Fruit fly (Drosophila melanogaster) whole organism, wandering third instar larva: ENCODE measurements around the gene CG42526.

ENCODE experiments used
- Abd-B ChIP-seq: fragments of >200 bp; optimal IDR thresholded peaks from 2 replicates; lab custom pipeline; 2017; ENCODE audit warnings: missing biosample characterization, missing genetic modification characterization
- CG32264 ChIP-seq: fragments of 200-800 bp; sonication (Bioruptor generic); optimal IDR thresholded peaks from 2 replicates; lab custom pipeline; 2016; ENCODE audit warnings: missing biosample characterization, missing genetic modification characterization
- CG9705 ChIP-seq: fragments of 200-800 bp; sonication (Bioruptor generic); optimal IDR thresholded peaks from 2 replicates; lab custom pipeline; 2018; ENCODE audit warnings: missing biosample characterization, mild to moderate bottlenecking, missing genetic modification characterization
- CrebA ChIP-seq: fragments of 200-800 bp; sonication (Bioruptor generic); optimal IDR thresholded peaks from 2 replicates; lab custom pipeline; 2016; ENCODE audit warnings: missing biosample characterization, mild to moderate bottlenecking, missing genetic modification characterization, borderline replicate concordance
- Dfd ChIP-seq: fragments of >200 bp; optimal IDR thresholded peaks from 2 replicates; lab custom pipeline; 2017; ENCODE audit warnings: missing biosample characterization, missing genetic modification characterization
- Dif ChIP-seq: fragments of 200-275, 200-300 bp; sonication (Bioruptor generic); optimal IDR thresholded peaks from 2 replicates; lab custom pipeline; 2018; ENCODE audit warnings: missing biosample characterization, missing genetic modification characterization; ENCODE audit not compliant: partially characterized antibody
- GATAd ChIP-seq: sonication (Bioruptor generic); optimal IDR thresholded peaks from 2 replicates; lab custom pipeline; 2016; ENCODE audit warnings: missing biosample characterization, missing genetic modification characterization
- HLH106 ChIP-seq: fragments of 200-800 bp; optimal IDR thresholded peaks from 3 replicates; lab custom pipeline; 2019; ENCODE audit warnings: missing biosample characterization, mild to moderate bottlenecking, missing genetic modification characterization, moderate library complexity
- Hnf4 ChIP-seq: fragments of 200-800 bp; sonication (Bioruptor generic); optimal IDR thresholded peaks from 2 replicates; lab custom pipeline; 2016; ENCODE audit warnings: missing biosample characterization, mild to moderate bottlenecking, missing genetic modification characterization
- Hr78 ChIP-seq: fragments of >200 bp; optimal IDR thresholded peaks from 2 replicates; lab custom pipeline; 2017; ENCODE audit warnings: missing biosample characterization, missing genetic modification characterization
- Hr83 ChIP-seq: fragments of 200-300 bp; sonication (Bioruptor generic); optimal IDR thresholded peaks from 2 replicates; lab custom pipeline; 2016; ENCODE audit warnings: missing biosample characterization, mild to moderate bottlenecking, missing genetic modification characterization, moderate library complexity; ENCODE audit not compliant: poor library complexity, severe bottlenecking
- Jra ChIP-seq: sonication (Bioruptor generic); optimal IDR thresholded peaks from 2 replicates; lab custom pipeline; 2016; ENCODE audit warnings: missing biosample characterization, missing genetic modification characterization
- Mio ChIP-seq: sonication (Bioruptor generic); optimal IDR thresholded peaks from 2 replicates; lab custom pipeline; 2016; ENCODE audit warnings: missing biosample characterization, missing genetic modification characterization
- Myc ChIP-seq: fragments of >200 bp; optimal IDR thresholded peaks from 2 replicates; lab custom pipeline; 2017
- N ChIP-seq: fragments of >200 bp; optimal IDR thresholded peaks from 2 replicates; lab custom pipeline; 2018; ENCODE audit warnings: missing biosample characterization, missing external identifiers, missing genetic modification characterization
- OdsH ChIP-seq: fragments of 200-800 bp; sonication (Bioruptor generic); optimal IDR thresholded peaks from 2 replicates; lab custom pipeline; 2016; ENCODE audit warnings: missing biosample characterization, mild to moderate bottlenecking, missing genetic modification characterization
- Rel ChIP-seq, 2 experiments: fragments of 200-800 bp; sonication (Bioruptor generic) in 1 of 2; optimal IDR thresholded peaks; 2 replicates in 1 of 2; 3 replicates in 1 of 2; lab custom pipeline; 2016 to 2019; ENCODE audit warnings: mild to moderate bottlenecking in 2 of 2, missing biosample characterization in 2 of 2, missing genetic modification characterization in 2 of 2, moderate library complexity in 1 of 2
- Sp1 ChIP-seq: fragments of 200-800 bp; sonication (Bioruptor generic); optimal IDR thresholded peaks from 3 replicates; lab custom pipeline; 2019; ENCODE audit warnings: missing biosample characterization, mild to moderate bottlenecking, missing genetic modification characterization, moderate library complexity
- Vsx2 ChIP-seq: fragments of 200-300, 225-300 bp; sonication (Bioruptor generic); optimal IDR thresholded peaks from 2 replicates; lab custom pipeline; 2018; ENCODE audit warnings: missing biosample characterization, missing genetic modification characterization; ENCODE audit not compliant: partially characterized antibody
- br ChIP-seq: fragments of 200-800 bp; sonication (Bioruptor generic); optimal IDR thresholded peaks from 2 replicates; lab custom pipeline; 2016; ENCODE audit warnings: missing biosample characterization, missing genetic modification characterization
- brk ChIP-seq: fragments of 200-800 bp; sonication (Bioruptor generic); optimal IDR thresholded peaks from 2 replicates; lab custom pipeline; 2016; ENCODE audit warnings: missing biosample characterization, mild to moderate bottlenecking, missing genetic modification characterization
- dl ChIP-seq, 2 experiments: fragments of 175-275, 200-275 bp in 1 of 2; fragments of 200-275 bp in 1 of 2; sonication (Bioruptor generic); optimal IDR thresholded peaks; lab custom pipeline; 2018; ENCODE audit warnings: mild to moderate bottlenecking in 2 of 2, missing biosample characterization in 2 of 2, missing genetic modification characterization in 2 of 2, moderate library complexity in 2 of 2; ENCODE audit not compliant: partially characterized antibody in 2 of 2, insufficient read depth in 1 of 2
- dmrt93B ChIP-seq: fragments of 200-800 bp; sonication (Bioruptor generic); optimal IDR thresholded peaks from 2 replicates; lab custom pipeline; 2018; ENCODE audit warnings: missing biosample characterization, mild to moderate bottlenecking, missing genetic modification characterization
- dsf ChIP-seq: sonication (Bioruptor generic); optimal IDR thresholded peaks from 2 replicates; lab custom pipeline; 2016; ENCODE audit warnings: missing biosample characterization, missing genetic modification characterization, borderline replicate concordance
- ey ChIP-seq: fragments of 200-800 bp; sonication (Bioruptor generic); optimal IDR thresholded peaks from 2 replicates; lab custom pipeline; 2016; ENCODE audit warnings: missing biosample characterization, missing genetic modification characterization
- foxo ChIP-seq, 2 experiments: fragments of 200-800 bp; sonication (Bioruptor generic); optimal IDR thresholded peaks; 2 replicates in 1 of 2; 3 replicates in 1 of 2; lab custom pipeline; 2016 to 2017; ENCODE audit warnings: missing biosample characterization in 2 of 2, missing genetic modification characterization in 2 of 2
- fru ChIP-seq: fragments of 200-800 bp; sonication (Bioruptor generic); optimal IDR thresholded peaks from 3 replicates; lab custom pipeline; 2016; ENCODE audit warnings: missing biosample characterization, mild to moderate bottlenecking, missing genetic modification characterization
- h ChIP-seq: fragments of 200-800 bp; sonication (Bioruptor generic); optimal IDR thresholded peaks from 3 replicates; lab custom pipeline; 2016; ENCODE audit warnings: missing biosample characterization, mild to moderate bottlenecking, missing genetic modification characterization
- jim ChIP-seq: fragments of 175-275, 200-325 bp; sonication (Bioruptor generic); optimal IDR thresholded peaks from 2 replicates; lab custom pipeline; 2016; ENCODE audit warnings: missing biosample characterization, mild to moderate bottlenecking, missing genetic modification characterization
- lola ChIP-seq: fragments of >200 bp; optimal IDR thresholded peaks from 2 replicates; lab custom pipeline; 2017; ENCODE audit warnings: missing biosample characterization, missing genetic modification characterization
- pan ChIP-seq: fragments of >200 bp; optimal IDR thresholded peaks from 2 replicates; lab custom pipeline; 2017
- psq ChIP-seq: fragments of 200-800 bp; sonication (Bioruptor generic); optimal IDR thresholded peaks from 3 replicates; lab custom pipeline; 2017; ENCODE audit warnings: missing biosample characterization, mild to moderate bottlenecking, missing genetic modification characterization, moderate library complexity
- rgr ChIP-seq: fragments of 200-800 bp; sonication (Bioruptor generic); optimal IDR thresholded peaks from 3 replicates; lab custom pipeline; 2016; ENCODE audit warnings: missing biosample characterization, mild to moderate bottlenecking, missing genetic modification characterization
- sage ChIP-seq: fragments of 200-800 bp; sonication (Bioruptor generic); optimal IDR thresholded peaks from 2 replicates; lab custom pipeline; 2016; ENCODE audit warnings: missing biosample characterization, mild to moderate bottlenecking, missing genetic modification characterization
- sv ChIP-seq: fragments of 200-800 bp; sonication (Bioruptor generic); optimal IDR thresholded peaks from 3 replicates; lab custom pipeline; 2016; ENCODE audit warnings: missing biosample characterization, missing genetic modification characterization
- tai ChIP-seq: sonication (Bioruptor generic); optimal IDR thresholded peaks from 2 replicates; lab custom pipeline; 2016; ENCODE audit warnings: missing biosample characterization, missing genetic modification characterization
- usp ChIP-seq: fragments of >200 bp; optimal IDR thresholded peaks from 2 replicates; lab custom pipeline; 2017; ENCODE audit warnings: missing biosample characterization, missing genetic modification characterization
- woc ChIP-seq: sonication (Bioruptor generic); optimal IDR thresholded peaks from 2 replicates; lab custom pipeline; 2016; ENCODE audit warnings: missing biosample characterization, mild to moderate bottlenecking, missing genetic modification characterization

Gene CG42526

dm6 chr3L:9461670-9462246 lies 26.6 kb upstream of the CG42526 start:
- no peak for TF ChIP-seq sage (GFP tag; lab: Kevin White, UChicago)
- TF ChIP-seq Abd-B (GFP tag; lab: Kevin White, UChicago) = no peak
- peak; percentile 32 for TF ChIP-seq Dif
- TF ChIP-seq dsf (GFP tag; lab: Kevin White, UChicago) = no peak
- TF ChIP-seq brk (GFP tag; lab: Kevin White, UChicago) = no peak
- no peak for TF ChIP-seq OdsH (GFP tag; lab: Kevin White, UChicago)
- no peak for TF ChIP-seq lola (GFP tag; lab: Kevin White, UChicago)
- no peak for TF ChIP-seq Hr78 (GFP tag; lab: Kevin White, UChicago)

- TF ChIP-seq Hr78 (GFP tag; lab: Kevin White, UChicago) = no peak
- TF ChIP-seq br = peak; percentile 77
- no peak for TF ChIP-seq usp
- no peak for TF ChIP-seq dl (GFP tag; optimal IDR thresholded peaks at IDR 0.05; lab: Kevin White, UChicago; ENCODE audit: insufficient read depth in 1 of 2, partially characterized antibody in 2 of 2)
- peak; percentile 61 for TF ChIP-seq CG9705 (GFP tag; lab: Kevin White, UChicago)
- peak; percentile 92 for TF ChIP-seq Myc
- peak; percentile 70 for TF ChIP-seq dsf (GFP tag; lab: Kevin White, UChicago)
- peak; percentile 70 for TF ChIP-seq Hr83 (GFP tag; lab: Kevin White, UChicago)
- TF ChIP-seq Abd-B (GFP tag; lab: Kevin White, UChicago) = no peak
- TF ChIP-seq HLH106 = peak; percentile 76
- TF ChIP-seq tai = peak; percentile 69
- peak in 1 of 2 experiments; percentile 82 for TF ChIP-seq foxo (GFP tag; optimal IDR thresholded peaks at IDR 0.05; lab: Kevin White, UChicago)
- TF ChIP-seq jim (GFP tag; lab: Kevin White, UChicago) = no peak
- no peak for TF ChIP-seq Vsx2 (GFP tag; lab: Kevin White, UChicago)
- peak; percentile 42 for TF ChIP-seq dmrt93B (GFP tag; lab: Kevin White, UChicago)
- peak; percentile 79 for TF ChIP-seq woc (GFP tag; lab: Kevin White, UChicago)
- peak; percentile 79 for TF ChIP-seq Jra (GFP tag; lab: Kevin White, UChicago)
- TF ChIP-seq Mio = no peak
- peak; percentile 76 for TF ChIP-seq Hnf4
- no peak for TF ChIP-seq lola (GFP tag; lab: Kevin White, UChicago)
- no peak for TF ChIP-seq pan (lab: Kevin White, UChicago)
- TF ChIP-seq CG32264 (GFP tag; lab: Kevin White, UChicago) = no peak
- TF ChIP-seq GATAd = no peak
- peak; percentile 71 for TF ChIP-seq OdsH (GFP tag; lab: Kevin White, UChicago)
- peak; percentile 82 for TF ChIP-seq rgr (GFP tag; lab: Kevin White, UChicago)
- TF ChIP-seq Sp1 (GFP tag; lab: Kevin White, UChicago) = peak; percentile 73
- TF ChIP-seq psq (GFP tag; lab: Kevin White, UChicago) = peak; percentile 85
- TF ChIP-seq Dif = no peak
- peak; percentile 89 for TF ChIP-seq h
- TF ChIP-seq sv (GFP tag; lab: Kevin White, UChicago) = peak; percentile 84
- TF ChIP-seq ey (GFP tag; lab: Kevin White, UChicago) = peak; percentile 76
- peak; percentile 78 for TF ChIP-seq sage (GFP tag; lab: Kevin White, UChicago)
- TF ChIP-seq N = no peak
- TF ChIP-seq Rel (GFP tag; optimal IDR thresholded peaks at IDR 0.05; lab: Kevin White, UChicago) = peak; percentile 34
- peak; percentile 96 for TF ChIP-seq Rel (tag; optimal IDR thresholded peaks at IDR 0.05; lab: Kevin White, UChicago)
- peak; percentile 77 for TF ChIP-seq fru (GFP tag; lab: Kevin White, UChicago)
- peak; percentile 57 for TF ChIP-seq brk (GFP tag; lab: Kevin White, UChicago)
- TF ChIP-seq Dfd (GFP tag; lab: Kevin White, UChicago) = no peak
- no peak for TF ChIP-seq CrebA (GFP tag; lab: Kevin White, UChicago)
- TF ChIP-seq, all 38 proteins: peak for 23
Measured at dm6 chr3L:9460775-9461491, 25.7 kb upstream of the CG42526 start, which contains the start of the genes CG3434 and CG44838. Gene CG3434, minus strand, starts transcription at chr3L:9460799. Gene CG44838, plus strand, starts transcription at chr3L:9461050.
